Fruit fly (Drosophila melanogaster) whole organism, prepupa: ENCODE data around the gene CG5326.
A peak's percentile ranks its signal among the peaks of the same experiment; 100 is the strongest.

Source experiments
- Blimp-1 ChIP-seq: fragments of 200-800 bp; sonication (Bioruptor generic); optimal IDR thresholded peaks from 3 replicates; lab custom pipeline; 2017; ENCODE audit warnings: missing biosample characterization, missing genetic modification characterization, mild to moderate bottlenecking, moderate library complexity, missing genetic modification reagents
- CG10631 ChIP-seq: fragments of 200-800 bp; sonication (Bioruptor generic); optimal IDR thresholded peaks from 2 replicates; lab custom pipeline; 2016; ENCODE audit warnings: missing biosample characterization, missing genetic modification characterization
- CG10669 ChIP-seq: fragments of 200-800 bp; sonication (Bioruptor generic); optimal IDR thresholded peaks from 3 replicates; lab custom pipeline; 2018; ENCODE audit warnings: missing biosample characterization, mild to moderate bottlenecking, missing genetic modification characterization, moderate library complexity
- CG11294 ChIP-seq: fragments of 200-800 bp; sonication (Bioruptor generic); IDR thresholded peaks from 2 replicates; pipeline ENCODE4 v1.3.6; 2022; ENCODE audit warnings: missing biosample characterization, missing genetic modification characterization
- CG11902 ChIP-seq: fragments of 200-800 bp; sonication (Bioruptor generic); optimal IDR thresholded peaks from 3 replicates; lab custom pipeline; 2016; ENCODE audit warnings: missing biosample characterization, missing genetic modification characterization
- CG31627 ChIP-seq: fragments of 200-800 bp; sonication (Bioruptor generic); optimal IDR thresholded peaks from 3 replicates; lab custom pipeline; 2016; ENCODE audit warnings: missing biosample characterization, missing genetic modification characterization
- CG32006 ChIP-seq: fragments of 200-800 bp; sonication (Bioruptor generic); optimal IDR thresholded peaks from 3 replicates; lab custom pipeline; 2017; ENCODE audit warnings: missing biosample characterization, mild to moderate bottlenecking, missing genetic modification characterization
- CG34406 ChIP-seq: fragments of 200-800 bp; sonication (Bioruptor generic); optimal IDR thresholded peaks from 3 replicates; lab custom pipeline; 2016; ENCODE audit warnings: missing biosample characterization, missing genetic modification characterization
- CG4318 ChIP-seq: fragments of 200-800 bp; sonication (Bioruptor generic); optimal IDR thresholded peaks from 3 replicates; lab custom pipeline; 2017; ENCODE audit warnings: missing biosample characterization, mild to moderate bottlenecking, missing genetic modification characterization
- CG6163 ChIP-seq: fragments of 200-800 bp; sonication (Bioruptor generic); IDR thresholded peaks from 3 replicates; pipeline ENCODE4 v1.3.6; 2022; ENCODE audit warnings: missing biosample characterization, missing genetic modification characterization
- CG6276 ChIP-seq: fragments of 200-800 bp; sonication (Bioruptor generic); optimal IDR thresholded peaks from 2 replicates; lab custom pipeline; 2017; ENCODE audit warnings: missing biosample characterization, mild to moderate bottlenecking, missing genetic modification characterization
- CG6792 ChIP-seq: fragments of 200-800 bp; sonication (Bioruptor generic); optimal IDR thresholded peaks from 3 replicates; lab custom pipeline; 2016; ENCODE audit warnings: missing biosample characterization, missing genetic modification characterization
- CG6808 ChIP-seq: fragments of 200-800 bp; sonication (Bioruptor generic); optimal IDR thresholded peaks from 3 replicates; lab custom pipeline; 2017; ENCODE audit warnings: missing biosample characterization, missing genetic modification characterization, mild to moderate bottlenecking, moderate library complexity, missing genetic modification reagents
- CG6854 ChIP-seq: fragments of 200-800 bp; sonication (Bioruptor generic); optimal IDR thresholded peaks from 2 replicates; lab custom pipeline; 2017; ENCODE audit warnings: missing biosample characterization, mild to moderate bottlenecking, missing genetic modification characterization
- CG7368 ChIP-seq: fragments of 200-800 bp; sonication (Bioruptor generic); optimal IDR thresholded peaks from 3 replicates; lab custom pipeline; 2016; ENCODE audit warnings: missing biosample characterization, missing genetic modification characterization
- CG8319 ChIP-seq: fragments of 200-800 bp; sonication (Bioruptor generic); optimal IDR thresholded peaks from 3 replicates; lab custom pipeline; 2016; ENCODE audit warnings: missing biosample characterization, missing genetic modification characterization
- CG9139 ChIP-seq: fragments of 200-800 bp; sonication (Bioruptor generic); optimal IDR thresholded peaks from 3 replicates; lab custom pipeline; 2017; ENCODE audit warnings: missing biosample characterization, mild to moderate bottlenecking, missing genetic modification characterization
- Ets21C ChIP-seq: fragments of 200-800 bp; sonication (Bioruptor generic); optimal IDR thresholded peaks from 3 replicates; lab custom pipeline; 2016; ENCODE audit warnings: missing biosample characterization, missing genetic modification characterization
- Ets96B ChIP-seq: fragments of 200-800 bp; optimal IDR thresholded peaks from 2 replicates; lab custom pipeline; 2019; ENCODE audit warnings: missing biosample characterization, mild to moderate bottlenecking, missing genetic modification characterization, moderate library complexity
- Gug ChIP-seq: fragments of 200-800 bp; sonication (Bioruptor generic); IDR thresholded peaks from 2 replicates; pipeline ENCODE4 v1.3.6; 2022; ENCODE audit warnings: missing biosample characterization, missing genetic modification characterization
- Hr38 ChIP-seq: sonication (Bioruptor generic); optimal IDR thresholded peaks from 2 replicates; lab custom pipeline; 2016; ENCODE audit warnings: missing biosample characterization, missing genetic modification characterization
- Hr39 ChIP-seq: fragments of 200-800 bp; sonication (Bioruptor generic); optimal IDR thresholded peaks from 2 replicates; lab custom pipeline; 2016; ENCODE audit warnings: missing biosample characterization, missing genetic modification characterization
- Hr4 ChIP-seq: fragments of 200-800 bp; sonication (Bioruptor generic); optimal IDR thresholded peaks from 3 replicates; lab custom pipeline; 2016; ENCODE audit warnings: missing biosample characterization, missing genetic modification characterization
- Met ChIP-seq: fragments of 200-800 bp; sonication (Bioruptor generic); optimal IDR thresholded peaks from 3 replicates; lab custom pipeline; 2016; ENCODE audit warnings: missing biosample characterization, missing genetic modification characterization
- OdsH ChIP-seq: fragments of 200-800 bp; sonication (Bioruptor generic); optimal IDR thresholded peaks from 3 replicates; lab custom pipeline; 2016; ENCODE audit warnings: missing biosample characterization, missing genetic modification characterization
- Smox ChIP-seq: fragments of 200-800 bp; sonication (Bioruptor generic); optimal IDR thresholded peaks from 3 replicates; lab custom pipeline; 2016; ENCODE audit warnings: missing biosample characterization, missing genetic modification characterization
- Sox102F ChIP-seq: fragments of 200-800 bp; sonication (Bioruptor generic); optimal IDR thresholded peaks from 2 replicates; lab custom pipeline; 2016; ENCODE audit warnings: missing biosample characterization, mild to moderate bottlenecking, missing genetic modification characterization
- Sox14 ChIP-seq: fragments of 200-800 bp; sonication (Bioruptor generic); optimal IDR thresholded peaks from 3 replicates; lab custom pipeline; 2016; ENCODE audit warnings: missing biosample characterization, missing genetic modification characterization
- Sox15 ChIP-seq: fragments of 200-800 bp; sonication (Bioruptor generic); optimal IDR thresholded peaks from 3 replicates; lab custom pipeline; 2016; ENCODE audit warnings: missing biosample characterization, missing genetic modification characterization
- achi ChIP-seq: fragments of 200-800 bp; sonication (Bioruptor generic); optimal IDR thresholded peaks from 3 replicates; lab custom pipeline; 2016; ENCODE audit warnings: missing biosample characterization, missing genetic modification characterization
- acj6 ChIP-seq: fragments of 200-800 bp; sonication (Bioruptor generic); optimal IDR thresholded peaks from 3 replicates; lab custom pipeline; 2016; ENCODE audit warnings: missing biosample characterization, missing genetic modification characterization
- cyc ChIP-seq: fragments of 200-800 bp; sonication (Bioruptor generic); optimal IDR thresholded peaks from 3 replicates; lab custom pipeline; 2016; ENCODE audit warnings: missing biosample characterization, missing genetic modification characterization
- dac ChIP-seq: fragments of 200-800 bp; sonication (Bioruptor generic); optimal IDR thresholded peaks from 2 replicates; lab custom pipeline; 2017; ENCODE audit warnings: missing biosample characterization, mild to moderate bottlenecking, missing genetic modification characterization
- eg ChIP-seq: fragments of 200-800 bp; sonication (Bioruptor generic); IDR thresholded peaks from 3 replicates; pipeline ENCODE4 v1.3.6; 2022; ENCODE audit warnings: missing biosample characterization, missing genetic modification characterization
- fd59A ChIP-seq: fragments of 200-800 bp; sonication (Bioruptor generic); optimal IDR thresholded peaks from 2 replicates; lab custom pipeline; 2017; ENCODE audit warnings: missing biosample characterization, mild to moderate bottlenecking, missing genetic modification characterization, missing genetic modification reagents
- fkh ChIP-seq: fragments of 200-800 bp; sonication (Bioruptor generic); optimal IDR thresholded peaks from 3 replicates; lab custom pipeline; 2017; ENCODE audit warnings: missing biosample characterization, mild to moderate bottlenecking, missing genetic modification characterization, moderate library complexity
- lz ChIP-seq: fragments of 200-800 bp; sonication (Bioruptor generic); optimal IDR thresholded peaks from 3 replicates; lab custom pipeline; 2016; ENCODE audit warnings: missing biosample characterization, missing genetic modification characterization
- net ChIP-seq: fragments of 200-800 bp; sonication (Bioruptor generic); optimal IDR thresholded peaks from 3 replicates; lab custom pipeline; 2016; ENCODE audit warnings: missing biosample characterization, missing genetic modification characterization
- pdm3 ChIP-seq: fragments of 200-800 bp; sonication (Bioruptor generic); optimal IDR thresholded peaks from 3 replicates; lab custom pipeline; 2016; ENCODE audit warnings: missing biosample characterization, missing genetic modification characterization
- salr ChIP-seq, 2 experiments: fragments of 200-800 bp; sonication (Bioruptor generic); optimal IDR thresholded peaks; 3 replicates each; lab custom pipeline; 2016 to 2018; ENCODE audit warnings: missing biosample characterization in 2 of 2, missing genetic modification characterization in 2 of 2, mild to moderate bottlenecking in 1 of 2
- spab ChIP-seq: fragments of 200-800 bp; sonication (Bioruptor generic); optimal IDR thresholded peaks from 2 replicates; lab custom pipeline; 2017; ENCODE audit warnings: missing biosample characterization, mild to moderate bottlenecking, missing genetic modification characterization, missing genetic modification reagents
- ss ChIP-seq, 2 experiments: fragments of 200-800 bp; sonication (Bioruptor generic); optimal IDR thresholded peaks; 2 replicates in 1 of 2; 3 replicates in 1 of 2; lab custom pipeline; 2017 to 2018; ENCODE audit warnings: mild to moderate bottlenecking in 2 of 2, missing biosample characterization in 2 of 2, missing genetic modification characterization in 2 of 2, moderate library complexity in 1 of 2
- svp ChIP-seq: fragments of 200-800 bp; sonication (Bioruptor generic); peaks from one replicate; lab custom pipeline; 2016; ENCODE audit warnings: missing biosample characterization, missing genetic modification characterization
- topi ChIP-seq: fragments of 200-800 bp; sonication (Bioruptor generic); optimal IDR thresholded peaks from 3 replicates; lab custom pipeline; 2016; ENCODE audit warnings: missing biosample characterization, missing genetic modification characterization
- vri ChIP-seq: fragments of 200-800 bp; sonication (Bioruptor generic); optimal IDR thresholded peaks from 3 replicates; lab custom pipeline; 2016; ENCODE audit warnings: missing biosample characterization, mild to moderate bottlenecking, missing genetic modification characterization

The CG5326 gene

DNA sequence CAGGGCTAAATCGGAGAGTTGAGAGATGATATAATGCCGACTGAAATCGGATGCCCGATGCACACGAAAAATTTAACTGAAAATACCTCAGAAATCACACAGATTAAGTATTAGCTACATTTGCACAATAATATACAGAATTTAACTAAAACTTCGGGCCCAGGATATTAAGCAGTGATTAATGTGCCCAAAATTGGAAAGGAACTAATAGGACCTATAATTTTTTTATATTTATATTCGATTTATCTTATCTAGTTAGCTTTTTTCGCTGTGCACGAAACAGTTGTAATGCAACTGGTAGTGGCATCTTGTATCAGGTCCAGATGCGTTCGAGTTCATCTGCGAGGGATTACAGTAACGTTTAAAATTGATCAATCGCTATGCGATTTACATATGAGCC is 842 bp downstream of the CG5326 start (continued):
- TF ChIP-seq ss (GFP tag; optimal IDR thresholded peaks at IDR 0.05; lab: Kevin White, UChicago): no peak
- TF ChIP-seq CG10669 (GFP tag; lab: Kevin White, UChicago): peak; percentile 28
- peak; percentile 47 for TF ChIP-seq Ets96B (tag; lab: Kevin White, UChicago)
- peak; percentile 52 for TF ChIP-seq OdsH (GFP tag; lab: Kevin White, UChicago)
- no peak for TF ChIP-seq Gug (GFP tag; lab: Robert Waterston, UW)
- TF ChIP-seq fd59A (GFP tag; lab: Kevin White, UChicago): no peak
- peak; percentile 28 for TF ChIP-seq lz (GFP tag; lab: Kevin White, UChicago)
- TF ChIP-seq topi (GFP tag; lab: Kevin White, UChicago): peak; percentile 41
- TF ChIP-seq eg: no peak
- peak; percentile 32 for TF ChIP-seq acj6
- TF ChIP-seq CG6854 (GFP tag; lab: Kevin White, UChicago): no peak
- no peak for TF ChIP-seq dac
- TF ChIP-seq CG32006: no peak
- TF ChIP-seq CG6792 (GFP tag; lab: Kevin White, UChicago): peak; percentile 38
- no peak for TF ChIP-seq CG6163 (GFP tag; lab: Robert Waterston, UW)
- TF ChIP-seq CG31627 (GFP tag; lab: Kevin White, UChicago): no peak
- TF ChIP-seq vri (GFP tag; lab: Kevin White, UChicago): no peak
- no peak for TF ChIP-seq CG7368

DNA sequence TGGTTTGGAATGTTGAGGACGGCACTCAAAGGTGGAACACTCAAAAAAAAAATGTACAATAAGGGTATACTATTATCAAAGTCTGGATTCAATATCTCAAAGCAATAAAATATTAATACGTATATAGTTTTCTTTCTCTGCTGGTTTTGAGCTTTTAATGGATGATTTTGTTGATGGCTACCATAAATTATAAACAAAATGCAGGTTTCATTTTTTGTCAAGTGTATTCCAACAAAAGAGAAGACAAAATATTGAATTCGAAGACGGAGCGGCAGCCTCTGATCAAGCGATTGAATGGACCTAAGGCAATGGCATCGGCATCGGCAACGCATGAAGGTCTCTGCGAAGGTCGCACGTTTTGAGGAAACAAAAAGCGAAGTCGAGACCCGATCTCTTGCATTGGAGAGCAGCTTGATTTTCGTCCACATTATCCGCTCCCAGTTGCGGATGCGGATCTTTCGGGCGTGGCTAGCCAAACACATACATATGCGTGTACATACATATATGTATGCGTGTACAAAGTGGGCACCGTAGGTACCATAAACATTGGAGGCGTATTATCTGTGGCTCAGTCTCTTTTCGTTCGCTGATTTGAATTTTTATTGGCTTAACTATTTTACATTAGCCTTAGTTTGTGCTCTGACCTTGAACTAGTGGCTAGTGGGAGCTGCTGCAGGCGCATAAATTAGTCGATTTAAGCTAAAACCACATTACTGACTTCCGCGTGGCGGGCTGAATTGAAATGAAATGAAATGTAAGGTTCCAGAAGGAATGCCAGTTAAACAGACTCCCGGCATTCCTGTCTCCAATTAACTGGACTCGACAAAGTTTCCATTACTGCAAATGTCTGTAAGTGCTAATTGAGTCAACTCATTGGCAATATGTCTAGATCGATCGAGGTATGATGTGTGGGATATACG is 3.0 kb downstream of the CG5326 start:
- TF ChIP-seq Ets21C (GFP tag; lab: Kevin White, UChicago) (no peak), fkh (GFP tag; lab: Kevin White, UChicago) (no peak), ss (GFP tag; optimal IDR thresholded peaks at IDR 0.05; lab: Kevin White, UChicago) (peak; percentile 71 to 73), Sox15 (GFP tag; lab: Kevin White, UChicago) (peak; percentile 57), CG8319 (GFP tag; lab: Kevin White, UChicago) (peak; percentile 44), CG11294 (GFP tag; lab: Robert Waterston, UW) (no peak), Ets96B (tag; lab: Kevin White, UChicago) (peak; percentile 85), CG34406 (GFP tag; lab: Kevin White, UChicago) (peak; percentile 72), spab (peak; percentile 80), CG6808 (GFP tag; lab: Kevin White, UChicago) (peak; percentile 80), salr (GFP tag; optimal IDR thresholded peaks at IDR 0.05; lab: Kevin White, UChicago) (peak in 1 of 2 experiments; percentile 66), Sox102F (GFP tag; lab: Kevin White, UChicago) (peak; percentile 28), achi (GFP tag; lab: Kevin White, UChicago) (peak; percentile 71), Hr39 (GFP tag; lab: Kevin White, UChicago) (peak; percentile 34), CG6276 (GFP tag; lab: Kevin White, UChicago) (no peak), CG7368 (peak; percentile 74), CG9139 (GFP tag; lab: Kevin White, UChicago) (peak; percentile 47), fd59A (GFP tag; lab: Kevin White, UChicago) (peak; percentile 73), Sox14 (GFP tag; lab: Kevin White, UChicago) (peak; percentile 61), lz (GFP tag; lab: Kevin White, UChicago) (peak; percentile 32), vri (GFP tag; lab: Kevin White, UChicago) (peak; percentile 8), Smox (GFP tag; lab: Kevin White, UChicago) (no peak), topi (GFP tag; lab: Kevin White, UChicago) (peak; percentile 50), CG10631 (GFP tag; lab: Kevin White, UChicago) (peak; percentile 77), net (GFP tag; lab: Kevin White, UChicago) (peak; percentile 46), CG6792 (GFP tag; lab: Kevin White, UChicago) (peak; percentile 73), svp (GFP tag; lab: Kevin White, UChicago) (peak; percentile 83), CG11902 (GFP tag; lab: Kevin White, UChicago) (peak; percentile 54), CG6854 (GFP tag; lab: Kevin White, UChicago) (no peak), acj6 (peak; percentile 65), Hr4 (GFP tag; lab: Kevin White, UChicago) (peak; percentile 18), CG6163 (GFP tag; lab: Robert Waterston, UW) (peak; percentile 82), Gug (GFP tag; lab: Robert Waterston, UW) (no peak), CG4318 (GFP tag; lab: Kevin White, UChicago) (no peak), CG31627 (GFP tag; lab: Kevin White, UChicago) (peak; percentile 28), Hr38 (no peak), Met (GFP tag; lab: Kevin White, UChicago) (peak; percentile 57), OdsH (GFP tag; lab: Kevin White, UChicago) (peak; percentile 66), Blimp-1 (GFP tag; lab: Kevin White, UChicago) (no peak), eg (no peak), pdm3 (GFP tag; lab: Kevin White, UChicago) (peak; percentile 71), cyc (GFP tag; lab: Kevin White, UChicago) (peak; percentile 49)
